Worm (Caenorhabditis elegans): ENCODE measurements around the gene F21A3.11.

F21A3.11 gene

ce11 chrV:15567344-15567804, 34.4 kb upstream of the F21A3.11 start, which contains the start of gene acs-2:
acs-2 (plus strand) TSS chrV:15567394.
- TF ChIP-seq hnd-1 (tag; optimal IDR thresholded peaks at IDR 0.05): no peak
- no peak for TF ChIP-seq ets-7 (tag; optimal IDR thresholded peaks at IDR 0.05)
- TF ChIP-seq aly-1 (tag; optimal IDR thresholded peaks at IDR 0.05): no peak
- TF ChIP-seq pes-1 (GFP tag; IDR thresholded peaks at IDR 0.05): no peak
- TF ChIP-seq sea-1 (GFP tag; conservative IDR thresholded peaks at IDR 0.05): no peak
- TF ChIP-seq hmg-4 (GFP tag; optimal IDR thresholded peaks at IDR 0.05): no peak
- TF ChIP-seq ceh-36 (tag; optimal IDR thresholded peaks at IDR 0.05): no peak
- TF ChIP-seq ama-1 (optimal IDR thresholded peaks at IDR 0.05): no peak
- no peak for TF ChIP-seq F13C5.2 (tag; optimal IDR thresholded peaks at IDR 0.05)
- no peak for TF ChIP-seq tbx-37 (GFP tag; conservative IDR thresholded peaks at IDR 0.05)
- no peak for TF ChIP-seq scrt-1 (GFP tag; IDR thresholded peaks at IDR 0.05)
- no peak for TF ChIP-seq hmbx-1 (tag; optimal IDR thresholded peaks at IDR 0.05)
- no peak for TF ChIP-seq B0310.2 (tag; optimal IDR thresholded peaks at IDR 0.05)
- no peak for TF ChIP-seq tra-4 (tag; optimal IDR thresholded peaks at IDR 0.05)
- no peak for TF ChIP-seq flt-1 (GFP tag; IDR thresholded peaks at IDR 0.05)
- no peak for TF ChIP-seq tbx-11 (GFP tag; IDR thresholded peaks at IDR 0.05)
- TF ChIP-seq ceh-13 (GFP tag; optimal IDR thresholded peaks at IDR 0.05): no peak

- no peak for TF ChIP-seq hmbx-1 (tag; optimal IDR thresholded peaks at IDR 0.05)
- TF ChIP-seq tbx-11 (GFP tag; IDR thresholded peaks at IDR 0.05): no peak
- no peak for TF ChIP-seq sea-1 (GFP tag; conservative IDR thresholded peaks at IDR 0.05)
- TF ChIP-seq F13C5.2 (tag; optimal IDR thresholded peaks at IDR 0.05): no peak
- TF ChIP-seq ama-1 (optimal IDR thresholded peaks at IDR 0.05): no peak
- no peak for TF ChIP-seq B0310.2 (tag; optimal IDR thresholded peaks at IDR 0.05)
- TF ChIP-seq aly-1 (tag; optimal IDR thresholded peaks at IDR 0.05): no peak
- TF ChIP-seq scrt-1 (GFP tag; IDR thresholded peaks at IDR 0.05): no peak
- TF ChIP-seq tbx-37 (GFP tag; conservative IDR thresholded peaks at IDR 0.05): no peak
- no peak for TF ChIP-seq ceh-36 (tag; optimal IDR thresholded peaks at IDR 0.05)
- TF ChIP-seq hnd-1 (tag; optimal IDR thresholded peaks at IDR 0.05): no peak
- no peak for TF ChIP-seq ceh-13 (GFP tag; optimal IDR thresholded peaks at IDR 0.05)
- TF ChIP-seq pes-1 (GFP tag; IDR thresholded peaks at IDR 0.05): no peak
- no peak for TF ChIP-seq hmg-4 (GFP tag; optimal IDR thresholded peaks at IDR 0.05)
- TF ChIP-seq ets-7 (tag; optimal IDR thresholded peaks at IDR 0.05): no peak
- TF ChIP-seq flt-1 (GFP tag; IDR thresholded peaks at IDR 0.05): no peak
Measured at ce11 chrV:15566511-15567178, 33.6 kb upstream of the F21A3.11 start.

DNA sequence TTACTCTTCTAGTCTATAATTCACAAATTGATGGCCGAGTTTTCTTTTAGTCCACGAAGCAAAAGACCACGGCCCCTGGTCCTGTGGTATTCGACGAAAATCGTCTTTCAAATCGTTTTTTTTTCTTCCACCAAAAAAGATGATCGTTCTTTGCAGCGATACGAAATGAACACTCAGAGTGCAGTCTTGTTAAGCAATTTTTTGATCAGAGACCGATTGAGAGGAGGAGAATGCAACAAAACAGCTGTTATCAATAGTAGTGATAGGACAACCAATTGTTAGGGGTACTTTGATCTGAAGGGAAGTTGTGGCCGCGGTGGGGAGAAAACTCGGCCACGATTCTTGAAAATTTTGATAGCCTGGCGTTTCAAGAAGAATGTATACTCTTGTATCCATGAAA, 31.0 kb upstream of the F21A3.11 start:
- TF ChIP-seq hnd-1 (tag; optimal IDR thresholded peaks at IDR 0.05): no peak
- no peak for TF ChIP-seq pes-1 (GFP tag; IDR thresholded peaks at IDR 0.05)
- TF ChIP-seq aly-1 (tag; optimal IDR thresholded peaks at IDR 0.05): no peak
- no peak for TF ChIP-seq hmbx-1 (tag; optimal IDR thresholded peaks at IDR 0.05)
- no peak for TF ChIP-seq tbx-37 (GFP tag; conservative IDR thresholded peaks at IDR 0.05)
- TF ChIP-seq ceh-36 (tag; optimal IDR thresholded peaks at IDR 0.05): no peak
- no peak for TF ChIP-seq B0310.2 (tag; optimal IDR thresholded peaks at IDR 0.05)
- no peak for TF ChIP-seq ceh-13 (GFP tag; optimal IDR thresholded peaks at IDR 0.05)
- no peak for TF ChIP-seq tbx-11 (GFP tag; IDR thresholded peaks at IDR 0.05)
- no peak for TF ChIP-seq ets-7 (tag; optimal IDR thresholded peaks at IDR 0.05)
- TF ChIP-seq ama-1 (optimal IDR thresholded peaks at IDR 0.05): no peak
- no peak for TF ChIP-seq F13C5.2 (tag; optimal IDR thresholded peaks at IDR 0.05)
- TF ChIP-seq scrt-1 (GFP tag; IDR thresholded peaks at IDR 0.05): no peak

ce11 chrV:15563477-15563876, 30.5 kb upstream of the F21A3.11 start:
- TF ChIP-seq F13C5.2 (tag; optimal IDR thresholded peaks at IDR 0.05) (no peak), tbx-11 (GFP tag; IDR thresholded peaks at IDR 0.05) (no peak), ceh-13 (GFP tag; optimal IDR thresholded peaks at IDR 0.05) (no peak), ets-7 (tag; optimal IDR thresholded peaks at IDR 0.05) (no peak), hmg-4 (GFP tag; optimal IDR thresholded peaks at IDR 0.05) (no peak), B0310.2 (tag; optimal IDR thresholded peaks at IDR 0.05) (no peak), scrt-1 (GFP tag; IDR thresholded peaks at IDR 0.05) (no peak), tra-4 (tag; optimal IDR thresholded peaks at IDR 0.05) (no peak), hnd-1 (tag; optimal IDR thresholded peaks at IDR 0.05) (no peak), tbx-37 (GFP tag; conservative IDR thresholded peaks at IDR 0.05) (no peak), ceh-36 (tag; optimal IDR thresholded peaks at IDR 0.05) (no peak), hmbx-1 (tag; optimal IDR thresholded peaks at IDR 0.05) (no peak), ama-1 (optimal IDR thresholded peaks at IDR 0.05) (no peak), pes-1 (GFP tag; IDR thresholded peaks at IDR 0.05) (no peak), flt-1 (GFP tag; IDR thresholded peaks at IDR 0.05) (no peak), sea-1 (GFP tag; conservative IDR thresholded peaks at IDR 0.05) (no peak), aly-1 (tag; optimal IDR thresholded peaks at IDR 0.05) (no peak)

DNA sequence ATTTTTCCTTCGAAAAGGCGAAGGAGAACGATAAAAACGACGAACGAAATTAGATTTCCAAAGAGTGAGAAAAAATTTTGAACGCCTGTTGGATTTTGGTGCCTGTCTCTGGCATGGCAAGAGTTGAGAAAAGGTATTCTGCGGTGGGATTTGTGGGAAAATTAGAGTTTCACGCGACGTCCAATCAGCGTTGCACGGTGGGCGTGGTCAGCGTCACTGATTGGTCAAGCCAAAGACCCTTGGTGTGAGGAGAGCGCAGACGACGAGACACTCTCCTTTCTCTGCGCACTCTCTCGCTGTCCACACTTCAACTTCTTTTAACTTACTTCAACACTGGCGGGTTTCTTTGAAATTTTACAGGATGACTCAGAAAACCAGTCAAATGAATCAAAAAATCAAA, 29.5 kb upstream of the F21A3.11 start:
- TF ChIP-seq tbx-37 (GFP tag; conservative IDR thresholded peaks at IDR 0.05): no peak
- no peak for TF ChIP-seq flt-1 (GFP tag; IDR thresholded peaks at IDR 0.05)
- TF ChIP-seq tbx-11 (GFP tag; IDR thresholded peaks at IDR 0.05): no peak
- no peak for TF ChIP-seq ceh-13 (GFP tag; optimal IDR thresholded peaks at IDR 0.05)
- TF ChIP-seq ets-7 (tag; optimal IDR thresholded peaks at IDR 0.05): no peak
- TF ChIP-seq sea-1 (GFP tag; conservative IDR thresholded peaks at IDR 0.05): no peak
- no peak for TF ChIP-seq hmg-4 (GFP tag; optimal IDR thresholded peaks at IDR 0.05)

- TF ChIP-seq tbx-11 (GFP tag; IDR thresholded peaks at IDR 0.05) (no peak), tra-4 (tag; optimal IDR thresholded peaks at IDR 0.05) (no peak), hnd-1 (tag; optimal IDR thresholded peaks at IDR 0.05) (no peak), hmg-4 (GFP tag; optimal IDR thresholded peaks at IDR 0.05) (no peak), tbx-37 (GFP tag; conservative IDR thresholded peaks at IDR 0.05) (no peak), hmbx-1 (tag; optimal IDR thresholded peaks at IDR 0.05) (no peak), flt-1 (GFP tag; IDR thresholded peaks at IDR 0.05) (no peak), ama-1 (optimal IDR thresholded peaks at IDR 0.05) (no peak), B0310.2 (tag; optimal IDR thresholded peaks at IDR 0.05) (no peak), ets-7 (tag; optimal IDR thresholded peaks at IDR 0.05) (no peak), aly-1 (tag; optimal IDR thresholded peaks at IDR 0.05) (no peak), ceh-36 (tag; optimal IDR thresholded peaks at IDR 0.05) (no peak), F13C5.2 (tag; optimal IDR thresholded peaks at IDR 0.05) (no peak)
Measured at ce11 chrV:15559729-15560128, 26.7 kb upstream of the F21A3.11 start.

DNA sequence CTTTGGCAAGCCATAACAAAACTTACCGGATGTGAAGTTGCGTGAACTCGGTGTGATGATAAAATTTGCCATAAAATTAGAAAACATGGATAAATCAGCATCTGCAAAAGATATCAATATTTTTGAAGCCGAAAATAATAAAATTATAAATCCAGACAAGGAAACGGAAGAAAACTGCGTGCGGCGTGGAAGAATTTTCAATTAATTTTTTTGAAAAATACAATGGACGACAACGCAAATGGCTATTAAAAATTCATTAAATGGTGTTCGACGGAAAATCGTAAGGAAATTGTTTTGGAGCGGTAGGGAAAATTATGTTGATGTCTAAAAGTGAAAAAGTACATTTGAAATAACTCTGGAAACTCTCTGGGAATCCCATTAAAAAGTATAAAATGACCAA, 26.0 kb upstream of the F21A3.11 start, which contains the start of gene acr-18:
Gene acr-18 (minus strand): TSS at position 101 of the 400 bp plus-strand sequence.
- TF ChIP-seq tra-4 (tag; optimal IDR thresholded peaks at IDR 0.05) (no peak), F13C5.2 (tag; optimal IDR thresholded peaks at IDR 0.05) (no peak), sea-1 (GFP tag; conservative IDR thresholded peaks at IDR 0.05) (no peak), ama-1 (optimal IDR thresholded peaks at IDR 0.05) (no peak), hmbx-1 (tag; optimal IDR thresholded peaks at IDR 0.05) (no peak), ets-7 (tag; optimal IDR thresholded peaks at IDR 0.05) (no peak), aly-1 (tag; optimal IDR thresholded peaks at IDR 0.05) (no peak), pes-1 (GFP tag; IDR thresholded peaks at IDR 0.05) (no peak), scrt-1 (GFP tag; IDR thresholded peaks at IDR 0.05) (no peak), hnd-1 (tag; optimal IDR thresholded peaks at IDR 0.05) (no peak), tbx-11 (GFP tag; IDR thresholded peaks at IDR 0.05) (no peak), B0310.2 (tag; optimal IDR thresholded peaks at IDR 0.05) (no peak), flt-1 (GFP tag; IDR thresholded peaks at IDR 0.05) (no peak), hmg-4 (GFP tag; optimal IDR thresholded peaks at IDR 0.05) (no peak)

Measured in whole organism, early embryonic.